Worm (Caenorhabditis elegans): ENCODE data around the gene nlp-36.

- TF ChIP-seq lsy-2 (tag; optimal IDR thresholded peaks at IDR 0.05) (no peak), elt-3 (tag; optimal IDR thresholded peaks at IDR 0.05) (no peak), sptf-1 (tag; optimal IDR thresholded peaks at IDR 0.05) (no peak), hlh-1 (tag; optimal IDR thresholded peaks at IDR 0.05) (no peak), nhr-76 (tag; optimal IDR thresholded peaks at IDR 0.05) (no peak), mls-2 (tag; optimal IDR thresholded peaks at IDR 0.05) (no peak), bed-3 (GFP tag; optimal IDR thresholded peaks at IDR 0.05) (no peak), nhr-237 (tag; optimal IDR thresholded peaks at IDR 0.05) (no peak), nhr-12 (tag; optimal IDR thresholded peaks at IDR 0.05) (no peak), tbx-8 (GFP tag; optimal IDR thresholded peaks at IDR 0.05) (no peak), unc-62 (GFP tag; optimal IDR thresholded peaks at IDR 0.05) (no peak), pha-4 (tag; optimal IDR thresholded peaks at IDR 0.05) (no peak), ztf-11 (tag; optimal IDR thresholded peaks at IDR 0.05) (no peak)
Measured at ce11 chrIII:9501072-9501471, 12.5 kb downstream of the nlp-36 start.

Measured in whole organism, mixed stage, embryonic.